Worm (Caenorhabditis elegans) whole organism, early embryonic: ENCODE results near the gene npr-22.

Experiments used
- B0310.2 ChIP-seq: sonication (generic microtip); optimal IDR thresholded peaks from 2 replicates; lab custom pipeline; 2016; ENCODE audit warnings: mild to moderate bottlenecking, missing genetic modification characterization, missing compliant biosample characterization
- F13C5.2 ChIP-seq: sonication (generic microtip); optimal IDR thresholded peaks from 2 replicates; lab custom pipeline; 2017; ENCODE audit warnings: mild to moderate bottlenecking, missing genetic modification characterization, inconsistent platforms, missing compliant biosample characterization
- aly-1 ChIP-seq: sonication (generic microtip); optimal IDR thresholded peaks from 2 replicates; lab custom pipeline; 2016; ENCODE audit warnings: missing genetic modification characterization, missing compliant biosample characterization
- ama-1 ChIP-seq: fragments of 150-350 bp; optimal IDR thresholded peaks from 2 replicates; lab custom pipeline; 2014
- ceh-13 ChIP-seq: fragments of 200-800 bp; sonication (Bioruptor generic); optimal IDR thresholded peaks from 2 replicates; lab custom pipeline; 2018; ENCODE audit warnings: mild to moderate bottlenecking, missing genetic modification characterization, missing compliant biosample characterization
- ceh-36 ChIP-seq: sonication (generic microtip); optimal IDR thresholded peaks from 2 replicates; lab custom pipeline; 2016; ENCODE audit warnings: missing genetic modification characterization, inconsistent platforms, missing compliant biosample characterization
- ets-7 ChIP-seq: sonication (generic microtip); optimal IDR thresholded peaks from 2 replicates; lab custom pipeline; 2016; ENCODE audit warnings: missing genotype, missing genetic modification characterization, missing compliant biosample characterization
- flt-1 ChIP-seq: fragments of 200-800 bp; sonication (Bioruptor generic); IDR thresholded peaks from 2 replicates; pipeline ENCODE4 v1.3.6; 2022; ENCODE audit warnings: missing genetic modification characterization, missing compliant biosample characterization
- hmbx-1 ChIP-seq: sonication (generic microtip); optimal IDR thresholded peaks from 2 replicates; lab custom pipeline; 2016; ENCODE audit warnings: mild to moderate bottlenecking, missing genetic modification characterization, missing compliant biosample characterization
- hmg-4 ChIP-seq: fragments of 200-800 bp; sonication (Bioruptor generic); optimal IDR thresholded peaks from 2 replicates; lab custom pipeline; 2018; ENCODE audit warnings: mild to moderate bottlenecking, missing genetic modification characterization, missing compliant biosample characterization
- hnd-1 ChIP-seq: sonication (generic microtip); optimal IDR thresholded peaks from 2 replicates; lab custom pipeline; 2016; ENCODE audit warnings: missing genetic modification characterization, missing compliant biosample characterization
- pes-1 ChIP-seq: fragments of 200-800 bp; sonication (Bioruptor generic); IDR thresholded peaks from 2 replicates; pipeline ENCODE4 v1.3.6; 2022; ENCODE audit warnings: missing genetic modification reagents, missing genetic modification characterization, missing compliant biosample characterization
- scrt-1 ChIP-seq: fragments of 200-800 bp; sonication (Bioruptor generic); IDR thresholded peaks from 2 replicates; pipeline ENCODE4 v1.3.6; 2022; ENCODE audit warnings: missing genetic modification characterization, missing compliant biosample characterization
- sea-1 ChIP-seq: fragments of 200-800 bp; sonication (Bioruptor generic); conservative IDR thresholded peaks from 2 replicates; pipeline ENCODE4 v1.3.6; 2022; ENCODE audit warnings: missing genetic modification characterization, missing compliant biosample characterization
- tbx-11 ChIP-seq: fragments of 200-800 bp; sonication (Bioruptor generic); IDR thresholded peaks from 2 replicates; pipeline ENCODE4 v1.3.6; 2022; ENCODE audit warnings: missing genetic modification characterization, missing compliant biosample characterization
- tbx-37 ChIP-seq: fragments of 200-800 bp; sonication (Bioruptor generic); conservative IDR thresholded peaks from 2 replicates; pipeline ENCODE4 v1.3.6; 2022; ENCODE audit warnings: missing genetic modification reagents, missing genetic modification characterization, missing compliant biosample characterization
- tra-4 ChIP-seq: sonication (generic microtip); optimal IDR thresholded peaks from 2 replicates; lab custom pipeline; 2017; ENCODE audit warnings: missing genetic modification characterization, missing compliant biosample characterization

Gene npr-22

DNA sequence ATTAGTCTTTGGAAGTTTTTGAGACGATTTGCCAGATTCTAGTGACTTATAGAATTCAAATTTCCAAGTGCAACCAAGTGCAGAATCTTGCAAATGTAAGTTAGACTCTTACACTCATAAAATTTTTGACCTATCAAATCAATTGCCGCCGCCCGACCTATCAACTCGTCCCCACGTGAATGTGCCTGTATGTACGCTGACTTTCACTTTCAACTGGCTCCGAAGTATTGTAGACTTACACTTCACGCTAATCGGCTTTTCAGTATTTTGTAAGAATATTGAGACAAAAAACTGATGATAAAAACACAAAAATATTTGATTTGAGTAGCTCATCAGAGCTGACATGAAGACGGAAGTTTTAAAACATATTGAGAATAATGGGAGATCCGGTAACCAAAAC, 26.4 kb upstream of the npr-22 start:
- TF ChIP-seq sea-1 (GFP tag; lab: Robert Waterston, UW), result no peak
- no peak for TF ChIP-seq pes-1 (GFP tag; lab: Robert Waterston, UW)

DNA sequence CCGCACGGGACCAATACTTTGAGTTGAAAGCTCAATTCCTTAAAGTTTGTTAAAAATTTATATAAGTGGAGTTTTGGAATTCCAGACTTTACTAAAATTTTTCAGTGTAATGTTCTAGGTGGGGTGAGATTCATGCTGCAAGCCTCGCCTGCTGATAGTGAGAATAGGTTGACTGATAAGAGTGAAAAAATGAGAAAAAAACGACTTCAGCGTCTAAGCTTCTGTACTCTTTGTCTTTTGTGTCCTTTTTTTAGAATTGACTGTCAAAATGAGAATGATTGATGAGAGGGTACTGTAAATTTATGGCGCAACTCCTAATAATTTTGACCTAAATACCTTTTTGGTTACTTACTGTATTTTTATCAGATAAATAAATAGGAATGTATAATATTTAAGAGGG, 25.0 kb upstream of the npr-22 start:
- no peak for TF ChIP-seq flt-1
- no peak for TF ChIP-seq hnd-1 (tag; lab: Kevin White, UChicago)

DNA sequence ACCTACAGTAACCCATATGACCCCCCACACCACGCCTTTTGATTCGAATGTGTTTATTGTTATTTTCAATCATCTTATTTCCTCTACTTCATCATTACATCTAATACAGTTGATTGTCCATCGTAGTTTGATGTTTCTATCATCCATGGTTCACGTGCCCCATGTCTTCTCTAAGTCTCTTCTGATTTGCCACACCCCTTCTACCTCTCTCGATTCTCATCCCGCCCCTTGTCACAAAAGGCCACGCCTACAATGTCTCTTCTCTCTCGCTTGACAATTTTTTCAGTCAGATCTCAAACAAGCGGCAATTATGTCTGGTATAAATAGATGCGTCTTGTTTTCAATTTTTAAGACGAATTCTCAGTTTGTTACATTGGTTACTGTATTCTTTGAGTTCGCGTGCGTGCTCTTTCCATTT, 24.2 kb upstream of the npr-22 start:
- TF ChIP-seq ama-1 (lab: Kevin White, UChicago), result no peak
- TF ChIP-seq F13C5.2 (tag; lab: Kevin White, UChicago), result no peak
- TF ChIP-seq tbx-11, result no peak
- no peak for TF ChIP-seq scrt-1 (GFP tag; lab: Robert Waterston, UW)
- TF ChIP-seq ets-7 (tag; lab: Kevin White, UChicago), result no peak
- TF ChIP-seq B0310.2 (tag; lab: Kevin White, UChicago), result no peak
- TF ChIP-seq ceh-36, result no peak
- TF ChIP-seq aly-1 (tag; lab: Kevin White, UChicago), result no peak
- TF ChIP-seq hmg-4 (GFP tag; lab: Kevin White, UChicago), result no peak
- no peak for TF ChIP-seq tra-4 (tag; lab: Kevin White, UChicago)
- TF ChIP-seq sea-1 (GFP tag; lab: Robert Waterston, UW), result no peak
- TF ChIP-seq hnd-1 (tag; lab: Kevin White, UChicago), result no peak
- TF ChIP-seq hmbx-1 (tag; lab: Kevin White, UChicago), result no peak

DNA sequence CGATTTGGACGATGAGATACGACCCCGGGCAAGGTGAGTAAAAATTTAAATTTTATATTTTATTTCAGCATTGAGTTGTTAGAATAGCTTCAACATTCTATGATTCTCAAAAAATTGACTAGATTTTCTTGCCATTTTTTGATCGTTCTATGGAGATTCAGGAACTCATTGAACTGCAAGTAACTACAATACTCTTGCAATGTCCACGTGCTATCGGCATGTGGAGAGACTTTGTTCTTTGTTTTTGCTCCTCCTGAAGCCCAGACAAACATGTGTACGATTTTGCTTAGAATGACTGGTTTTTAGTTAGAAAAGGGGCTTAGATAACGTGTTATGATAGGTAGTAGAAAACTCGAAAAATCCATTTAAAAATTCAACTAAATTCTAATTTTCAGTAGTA, 23.3 kb upstream of the npr-22 start:
- TF ChIP-seq tbx-37 (GFP tag; lab: Robert Waterston, UW) (no peak), pes-1 (GFP tag; lab: Robert Waterston, UW) (no peak), aly-1 (tag; lab: Kevin White, UChicago) (no peak), hnd-1 (tag; lab: Kevin White, UChicago) (no peak), scrt-1 (GFP tag; lab: Robert Waterston, UW) (no peak), B0310.2 (tag; lab: Kevin White, UChicago) (no peak), ets-7 (tag; lab: Kevin White, UChicago) (no peak), tra-4 (tag; lab: Kevin White, UChicago) (no peak), ceh-13 (no peak), F13C5.2 (tag; lab: Kevin White, UChicago) (no peak), flt-1 (no peak), ama-1 (lab: Kevin White, UChicago) (no peak), sea-1 (GFP tag; lab: Robert Waterston, UW) (no peak), hmbx-1 (tag; lab: Kevin White, UChicago) (no peak), ceh-36 (no peak), tbx-11 (no peak), hmg-4 (GFP tag; lab: Kevin White, UChicago) (no peak)

DNA sequence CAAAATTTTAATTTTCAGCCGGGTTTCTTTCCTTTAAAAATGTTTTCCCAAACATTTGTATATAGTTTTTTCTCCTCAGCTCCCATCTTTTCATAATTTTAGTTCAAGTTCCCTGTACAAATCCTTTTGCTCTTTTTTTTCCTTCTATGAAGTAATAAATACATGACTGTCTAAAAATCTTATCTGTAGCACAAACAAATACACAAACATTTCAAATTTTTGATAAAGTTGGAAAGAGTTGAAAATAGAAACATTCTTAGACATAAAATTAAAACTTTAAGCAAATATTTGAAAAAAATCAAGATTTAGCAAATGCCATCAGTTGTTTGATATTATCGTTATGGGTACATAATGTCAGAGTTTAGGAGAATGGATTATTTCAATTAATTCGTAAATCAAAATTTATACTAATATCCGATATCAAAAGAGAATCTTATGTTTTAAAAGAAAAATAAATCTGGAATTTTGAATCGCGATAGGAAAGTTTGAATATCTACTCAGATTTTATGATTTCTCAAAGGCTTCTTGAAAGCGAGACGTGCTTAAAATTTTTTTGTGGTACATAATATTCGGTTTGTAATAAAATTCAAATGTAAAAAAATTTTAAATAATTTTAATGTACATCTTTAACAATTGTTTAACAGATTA, 21.1 kb upstream of the npr-22 start:
- TF ChIP-seq ceh-36 (no peak), hnd-1 (tag; lab: Kevin White, UChicago) (no peak), aly-1 (tag; lab: Kevin White, UChicago) (no peak), hmg-4 (GFP tag; lab: Kevin White, UChicago) (no peak), flt-1 (no peak), tra-4 (tag; lab: Kevin White, UChicago) (no peak), tbx-37 (GFP tag; lab: Robert Waterston, UW) (no peak), hmbx-1 (tag; lab: Kevin White, UChicago) (no peak), sea-1 (GFP tag; lab: Robert Waterston, UW) (no peak), ets-7 (tag; lab: Kevin White, UChicago) (no peak), B0310.2 (tag; lab: Kevin White, UChicago) (no peak), ceh-13 (no peak), ama-1 (lab: Kevin White, UChicago) (no peak), scrt-1 (GFP tag; lab: Robert Waterston, UW) (no peak), tbx-11 (no peak), pes-1 (GFP tag; lab: Robert Waterston, UW) (no peak), F13C5.2 (tag; lab: Kevin White, UChicago) (no peak)

DNA sequence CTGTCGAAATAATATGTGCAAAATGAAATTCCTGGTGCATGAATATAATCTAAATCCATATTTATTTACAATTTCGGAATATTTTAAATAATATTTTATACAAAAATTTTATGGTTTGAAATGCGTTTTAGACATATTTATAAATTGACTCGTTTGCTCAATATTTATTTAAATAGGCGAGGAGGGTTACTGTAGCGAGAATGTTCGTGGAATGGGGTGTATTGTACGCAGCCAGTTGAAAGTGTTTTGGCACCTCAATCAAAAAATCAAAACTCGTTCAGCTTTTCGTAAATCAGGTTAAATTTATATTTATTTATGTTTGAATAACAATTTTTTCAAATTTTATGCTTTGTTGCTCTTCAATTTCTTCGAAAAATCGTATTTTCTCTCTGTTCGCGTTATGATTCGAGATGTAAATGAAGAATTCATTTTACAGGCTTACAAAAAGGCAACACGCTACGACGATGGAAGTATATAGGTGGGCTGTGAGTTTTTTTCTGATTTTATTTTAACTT, 20.5 kb upstream of the npr-22 start, which contains the start of gene hyl-1:
hyl-1 (plus strand) TSS at position 465 of the 515 bp plus-strand sequence.
- TF ChIP-seq B0310.2 (tag; lab: Kevin White, UChicago) (no peak), flt-1 (no peak), hmbx-1 (tag; lab: Kevin White, UChicago) (no peak), ceh-36 (no peak), hmg-4 (GFP tag; lab: Kevin White, UChicago) (no peak), ama-1 (lab: Kevin White, UChicago) (no peak), pes-1 (GFP tag; lab: Robert Waterston, UW) (no peak), sea-1 (GFP tag; lab: Robert Waterston, UW) (no peak), tbx-11 (no peak)

DNA sequence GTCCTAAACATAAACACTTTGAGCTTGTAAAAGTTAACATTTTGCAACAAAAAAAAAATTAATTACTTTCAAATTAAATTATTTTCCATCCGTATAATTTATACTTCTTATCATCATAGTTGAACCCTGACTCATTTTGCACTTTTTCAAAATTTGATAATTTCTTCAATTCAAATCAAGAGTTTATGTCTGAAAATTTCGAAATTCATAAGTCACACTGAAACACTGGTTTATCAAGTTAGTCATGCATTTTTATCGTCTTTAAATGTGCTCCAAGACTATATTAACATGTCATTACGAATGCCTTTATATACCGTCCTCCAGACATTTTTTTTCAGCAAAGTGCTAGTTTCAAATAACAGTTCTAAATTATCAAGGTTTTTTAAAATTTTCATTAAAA, 19.6 kb upstream of the npr-22 start:
- no peak for TF ChIP-seq F13C5.2 (tag; lab: Kevin White, UChicago)
- TF ChIP-seq aly-1 (tag; lab: Kevin White, UChicago), result no peak
- no peak for TF ChIP-seq tbx-11
- no peak for TF ChIP-seq hmbx-1 (tag; lab: Kevin White, UChicago)
- TF ChIP-seq ceh-36, result no peak
- TF ChIP-seq tra-4 (tag; lab: Kevin White, UChicago), result no peak
- no peak for TF ChIP-seq ets-7 (tag; lab: Kevin White, UChicago)
- TF ChIP-seq ama-1 (lab: Kevin White, UChicago), result no peak
